Worm (Caenorhabditis elegans): ENCODE measurements around the gene C38C10.3.

DNA sequence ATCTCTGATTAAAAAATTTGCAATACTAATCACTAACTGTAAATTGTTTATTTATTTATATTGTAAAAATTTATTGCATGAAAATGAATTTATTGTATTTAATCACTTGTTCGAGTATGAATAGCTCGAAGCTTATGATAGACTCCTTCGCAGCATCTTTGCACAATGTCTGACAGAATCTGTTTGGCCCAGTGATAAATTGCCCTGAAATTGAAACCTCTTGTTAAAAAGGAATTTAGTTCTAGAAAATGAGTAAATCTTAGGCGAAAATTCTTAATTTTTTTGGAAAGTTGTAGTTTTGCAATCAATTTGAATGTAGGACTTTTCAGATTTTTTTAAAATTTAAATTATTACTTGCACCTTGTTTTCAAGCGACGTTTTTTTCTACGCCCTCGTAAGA, 49.6 kb upstream of the C38C10.3 start:
- TF ChIP-seq lin-11 (tag; optimal IDR thresholded peaks at IDR 0.05) (no peak), fkh-10 (GFP tag; optimal IDR thresholded peaks at IDR 0.05) (no peak), tbx-7 (tag; optimal IDR thresholded peaks at IDR 0.05) (no peak), K02D7.2 (tag; optimal IDR thresholded peaks at IDR 0.05) (no peak), ama-1 (optimal IDR thresholded peaks at IDR 0.05) (no peak), pros-1 (tag; optimal IDR thresholded peaks at IDR 0.05) (no peak), nhr-11 (tag; optimal IDR thresholded peaks at IDR 0.05) (no peak), ceh-9 (tag; optimal IDR thresholded peaks at IDR 0.05) (no peak), fkh-6 (tag; optimal IDR thresholded peaks at IDR 0.05) (no peak), C38D4.7 (GFP tag; optimal IDR thresholded peaks at IDR 0.05) (no peak), dmd-4 (tag; optimal IDR thresholded peaks at IDR 0.05; ENCODE audit: borderline replicate concordance) (no peak)
